Worm (Caenorhabditis elegans): ENCODE measurements around the gene tmem-258.

tmem-258 gene

ce11 chrV:7093720-7094401 is 30.9 kb downstream of the tmem-258 start, which contains the start of gene nhr-135:
TSS of gene nhr-135 (minus strand) at chrV:7093770.
- TF ChIP-seq W03F9.2 (tag; optimal IDR thresholded peaks at IDR 0.05) (peak; percentile 42), him-1 (tag; optimal IDR thresholded peaks at IDR 0.05) (no peak), dao-5 (tag; optimal IDR thresholded peaks at IDR 0.05) (no peak)

ce11 chrV:7095254-7095990 is 32.4 kb downstream of the tmem-258 start:
- TF ChIP-seq W03F9.2 (tag; optimal IDR thresholded peaks at IDR 0.05) (no peak), him-1 (tag; optimal IDR thresholded peaks at IDR 0.05) (no peak), dao-5 (tag; optimal IDR thresholded peaks at IDR 0.05) (no peak)

- TF ChIP-seq him-1 (tag; optimal IDR thresholded peaks at IDR 0.05) (no peak), dao-5 (tag; optimal IDR thresholded peaks at IDR 0.05) (no peak), W03F9.2 (tag; optimal IDR thresholded peaks at IDR 0.05) (no peak)
These were observed 33.3 kb downstream of the tmem-258 start for ce11 chrV:7096129-7096730.

ce11 chrV:7096811-7097210 is 33.8 kb downstream of the tmem-258 start:
- TF ChIP-seq dao-5 (tag; optimal IDR thresholded peaks at IDR 0.05) = no peak
- no peak for TF ChIP-seq W03F9.2 (tag; optimal IDR thresholded peaks at IDR 0.05)
- TF ChIP-seq him-1 (tag; optimal IDR thresholded peaks at IDR 0.05) = no peak

- TF ChIP-seq dao-5 (tag; optimal IDR thresholded peaks at IDR 0.05) = no peak
- no peak for TF ChIP-seq him-1 (tag; optimal IDR thresholded peaks at IDR 0.05)
- no peak for TF ChIP-seq W03F9.2 (tag; optimal IDR thresholded peaks at IDR 0.05)
These were observed 40.3 kb downstream of the tmem-258 start, which contains the start of gene odr-2 for ce11 chrV:7103247-7103646. TSS of gene odr-2 (plus strand) at chrV:7103547.

- TF ChIP-seq him-1 (tag; optimal IDR thresholded peaks at IDR 0.05) (peak; percentile 17), W03F9.2 (tag; optimal IDR thresholded peaks at IDR 0.05) (no peak), dao-5 (tag; optimal IDR thresholded peaks at IDR 0.05) (no peak)
These were observed 43.7 kb downstream of the tmem-258 start for ce11 chrV:7106499-7107152.

ce11 chrV:7110370-7110769 is 47.4 kb downstream of the tmem-258 start:
- TF ChIP-seq dao-5 (tag; optimal IDR thresholded peaks at IDR 0.05) (no peak), W03F9.2 (tag; optimal IDR thresholded peaks at IDR 0.05) (no peak), him-1 (tag; optimal IDR thresholded peaks at IDR 0.05) (no peak)

ce11 chrV:7111276-7111675 is 48.3 kb downstream of the tmem-258 start:
- TF ChIP-seq dao-5 (tag; optimal IDR thresholded peaks at IDR 0.05) (no peak), W03F9.2 (tag; optimal IDR thresholded peaks at IDR 0.05) (no peak), him-1 (tag; optimal IDR thresholded peaks at IDR 0.05) (no peak)

- no peak for TF ChIP-seq him-1 (tag; optimal IDR thresholded peaks at IDR 0.05)
- TF ChIP-seq W03F9.2 (tag; optimal IDR thresholded peaks at IDR 0.05) = no peak
- no peak for TF ChIP-seq dao-5 (tag; optimal IDR thresholded peaks at IDR 0.05)
These were observed 49.2 kb downstream of the tmem-258 start for ce11 chrV:7112223-7112622.

All from whole organism, L4/young adult.